Fruit fly (Drosophila melanogaster) whole organism: ENCODE measurements around the gene CG7080.

Experiments used
- CG8478 ChIP-seq: fragments of >200 bp; optimal IDR thresholded peaks from 2 replicates; lab custom pipeline; 2018; ENCODE audit warnings: inconsistent platforms
- Dll ChIP-seq: fragments of >200 bp; optimal IDR thresholded peaks from 2 replicates; lab custom pipeline; 2017
- psq ChIP-seq: fragments of >200 bp; optimal IDR thresholded peaks from 2 replicates; lab custom pipeline; 2017

DNA sequence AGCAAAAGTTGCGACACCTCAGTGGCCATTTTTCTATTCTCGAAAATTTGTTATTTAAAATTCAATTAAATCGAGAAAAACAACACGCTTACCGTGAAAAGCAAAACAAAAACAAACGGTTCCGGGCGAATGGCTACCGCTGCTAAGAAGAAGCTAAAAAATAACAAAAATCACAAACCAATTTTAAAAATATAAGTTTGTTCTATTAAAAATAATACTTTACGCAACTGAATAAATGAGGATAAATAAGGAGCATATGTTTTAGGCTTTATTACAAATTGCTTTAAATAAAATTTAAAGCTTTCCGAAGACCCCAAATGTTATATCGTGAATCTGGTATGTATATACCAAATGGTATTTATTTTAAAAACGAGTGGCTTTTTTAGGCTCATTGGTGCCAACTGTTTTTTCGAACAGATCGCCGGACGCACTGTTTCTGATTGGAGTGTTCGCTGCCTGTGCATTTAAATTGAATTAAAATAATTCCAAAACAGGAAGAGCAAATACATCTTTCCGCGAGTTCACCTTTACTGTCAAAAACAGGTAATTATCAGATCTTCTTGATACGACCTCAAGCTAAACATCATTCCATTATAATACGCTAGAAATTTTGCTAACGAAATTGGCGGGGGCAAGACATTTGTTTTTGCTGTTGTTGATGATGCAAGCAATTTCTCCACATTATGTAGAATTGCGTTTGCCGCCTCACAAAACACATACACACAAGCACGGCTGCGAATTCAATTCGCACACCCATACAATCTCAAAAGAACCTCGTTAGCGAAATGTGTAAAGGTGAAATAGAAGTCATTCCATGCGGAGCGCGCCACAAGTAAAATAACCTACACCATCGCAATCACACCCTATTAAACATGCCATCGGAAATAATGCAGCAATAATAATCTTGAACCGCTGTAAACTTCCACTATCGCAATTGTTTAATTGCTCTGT, 38.3 kb downstream of the CG7080 start, which contains the start of the genes Polr3F and PyK:
- no peak for TF ChIP-seq psq
- TF ChIP-seq CG8478 (lab: Kevin White, UChicago): no peak
- TF ChIP-seq Dll (lab: Kevin White, UChicago): no peak
